Worm (Caenorhabditis elegans) whole organism, midembryonic: Measurements from ENCODE around the gene F48D6.4.
A peak's percentile ranks its signal among the peaks of the same experiment; 100 is the strongest.

ENCODE experiments used
- T22C8.4 ChIP-seq: fragments of 200-800 bp; sonication (Bioruptor generic); IDR thresholded peaks from 2 replicates; pipeline ENCODE4 v1.3.6; 2022; ENCODE audit warnings: missing genetic modification characterization, missing compliant biosample characterization
- cog-1 ChIP-seq: sonication (generic microtip); optimal IDR thresholded peaks from 2 replicates; lab custom pipeline; 2016; ENCODE audit warnings: missing genetic modification characterization, missing compliant biosample characterization
- flt-1 ChIP-seq: fragments of 200-800 bp; sonication (Bioruptor generic); IDR thresholded peaks from 2 replicates; pipeline ENCODE4 v1.3.6; 2022; ENCODE audit warnings: missing genetic modification characterization, missing compliant biosample characterization
- med-1 ChIP-seq: sonication (generic microtip); optimal IDR thresholded peaks from 2 replicates; lab custom pipeline; 2017; ENCODE audit warnings: missing genetic modification characterization, mild to moderate bottlenecking, missing compliant biosample characterization, antibody characterized with exemption, missing genetic modification reagents; ENCODE audit not compliant: insufficient read depth
- ztf-23 ChIP-seq: fragments of 200-800 bp; sonication (Bioruptor generic); IDR thresholded peaks from 2 replicates; pipeline ENCODE4 v1.3.6; 2022; ENCODE audit warnings: missing genetic modification reagents, missing genetic modification characterization, missing compliant biosample characterization

- TF ChIP-seq T22C8.4 (GFP tag; lab: Robert Waterston, UW) (no peak), flt-1 (GFP tag; lab: Robert Waterston, UW) (no peak), ztf-23 (GFP tag; lab: Robert Waterston, UW) (no peak), med-1 (GFP tag; lab: Kevin White, UChicago) (no peak), cog-1 (peak; percentile 21)
Measured at ce11 chrX:4214643-4215042, 32.4 kb downstream of the F48D6.4 start.
